Fruit fly (Drosophila melanogaster) whole organism, embryonic: ENCODE measurements around the gene Obp19d.
A peak's percentile ranks its signal among the peaks of the same experiment; 100 is the strongest.

ENCODE experiments used
- Asciz ChIP-seq: fragments of 200-800 bp; sonication (Bioruptor generic); optimal IDR thresholded peaks from 2 replicates; lab custom pipeline; 2017; ENCODE audit warnings: missing biosample characterization, mild to moderate bottlenecking, missing genetic modification characterization, missing genetic modification reagents
- Atf3 ChIP-seq: fragments of 200-800 bp; sonication (Bioruptor generic); optimal IDR thresholded peaks from 3 replicates; lab custom pipeline; 2016; ENCODE audit warnings: missing biosample characterization, missing genetic modification characterization
- Atf6 ChIP-seq: fragments of 200-800 bp; sonication (Bioruptor generic); IDR thresholded peaks from 2 replicates; pipeline ENCODE4 v1.3.6; 2022; ENCODE audit warnings: missing biosample characterization, missing genetic modification characterization
- C15 ChIP-seq: fragments of 200-800 bp; sonication (Bioruptor generic); IDR thresholded peaks from 3 replicates; pipeline ENCODE4 v1.3.6; 2022; ENCODE audit warnings: missing biosample characterization, missing genetic modification characterization
- CG10543 ChIP-seq: fragments of 200-800 bp; sonication (Bioruptor generic); optimal IDR thresholded peaks from 3 replicates; lab custom pipeline; 2017; ENCODE audit warnings: missing biosample characterization, mild to moderate bottlenecking, missing genetic modification characterization, moderate library complexity
- CG12769 ChIP-seq: fragments of 200-800 bp; sonication (Bioruptor generic); optimal IDR thresholded peaks from 2 replicates; lab custom pipeline; 2019; ENCODE audit warnings: missing biosample characterization, mild to moderate bottlenecking, missing genetic modification characterization, moderate library complexity
- CG12942 ChIP-seq: fragments of 200-800 bp; sonication (Bioruptor generic); optimal IDR thresholded peaks from 3 replicates; lab custom pipeline; 2016; ENCODE audit warnings: missing biosample characterization, missing genetic modification characterization
- CG16779 ChIP-seq: fragments of 200-800 bp; sonication (Bioruptor generic); IDR thresholded peaks from 2 replicates; pipeline ENCODE4 v1.3.6; 2022; ENCODE audit warnings: missing biosample characterization, missing genetic modification characterization
- CG17359 ChIP-seq: fragments of 200-800 bp; sonication (Bioruptor generic); optimal IDR thresholded peaks from 3 replicates; lab custom pipeline; 2018; ENCODE audit warnings: missing biosample characterization, mild to moderate bottlenecking, missing genetic modification characterization, moderate library complexity
- CG17385 ChIP-seq: fragments of 200-800 bp; sonication (Bioruptor generic); optimal IDR thresholded peaks from 3 replicates; lab custom pipeline; 2018; ENCODE audit warnings: missing biosample characterization, mild to moderate bottlenecking, missing genetic modification characterization
- CG2889 ChIP-seq: fragments of 200-800 bp; sonication (Bioruptor generic); IDR thresholded peaks from 3 replicates; pipeline ENCODE4 v1.3.6; 2022; ENCODE audit warnings: missing biosample characterization, missing genetic modification characterization
- CG3407 ChIP-seq: fragments of 200-800 bp; sonication (Bioruptor generic); optimal IDR thresholded peaks from 2 replicates; lab custom pipeline; 2018; ENCODE audit warnings: missing biosample characterization, mild to moderate bottlenecking, missing genetic modification characterization
- CG34376 ChIP-seq: fragments of 200-800 bp; sonication (Bioruptor generic); optimal IDR thresholded peaks from 2 replicates; lab custom pipeline; 2018; ENCODE audit warnings: missing biosample characterization, mild to moderate bottlenecking, missing genetic modification characterization
- CG34422 ChIP-seq: fragments of 200-800 bp; sonication (Bioruptor generic); IDR thresholded peaks from 3 replicates; pipeline ENCODE4 v1.3.6; 2022; ENCODE audit warnings: missing biosample characterization, missing genetic modification characterization
- CG3726 ChIP-seq: fragments of 200-800 bp; sonication (Bioruptor generic); IDR thresholded peaks from 3 replicates; pipeline ENCODE4, ENCODE4 v1.3.6; 2022; ENCODE audit warnings: missing biosample characterization, missing genetic modification characterization
- CG4707 ChIP-seq: fragments of 200-800 bp; sonication (Bioruptor generic); optimal IDR thresholded peaks from 2 replicates; lab custom pipeline; 2018; ENCODE audit warnings: missing biosample characterization, mild to moderate bottlenecking, missing genetic modification characterization, moderate library complexity
- CG4854 ChIP-seq: fragments of 200-800 bp; sonication (Bioruptor generic); optimal IDR thresholded peaks from 2 replicates; lab custom pipeline; 2016; ENCODE audit warnings: missing biosample characterization, missing genetic modification characterization, inconsistent platforms
- CG5245 ChIP-seq: fragments of 200-800 bp; sonication (Bioruptor generic); optimal IDR thresholded peaks from 3 replicates; lab custom pipeline; 2016; ENCODE audit warnings: missing biosample characterization, missing genetic modification characterization
- CG6791 ChIP-seq: fragments of 200-800 bp; sonication (Bioruptor generic); IDR thresholded peaks from 3 replicates; pipeline ENCODE4 v1.3.6; 2022; ENCODE audit warnings: missing biosample characterization, missing genetic modification characterization; ENCODE audit not compliant: partially characterized antibody
- CG7786 ChIP-seq: fragments of 200-800 bp; sonication (Bioruptor generic); optimal IDR thresholded peaks from 2 replicates; lab custom pipeline; 2016; ENCODE audit warnings: missing biosample characterization, missing genetic modification characterization
- CG8388 ChIP-seq: fragments of 200-800 bp; sonication (Bioruptor generic); optimal IDR thresholded peaks from 2 replicates; lab custom pipeline; 2019; ENCODE audit warnings: missing biosample characterization, mild to moderate bottlenecking, missing genetic modification characterization, moderate library complexity
- CG9727 ChIP-seq: fragments of 200-800 bp; sonication (Bioruptor generic); optimal IDR thresholded peaks from 3 replicates; lab custom pipeline; 2017; ENCODE audit warnings: missing biosample characterization, mild to moderate bottlenecking, missing genetic modification characterization
- CG9797 ChIP-seq: fragments of 200-800 bp; sonication (Bioruptor generic); optimal IDR thresholded peaks from 3 replicates; lab custom pipeline; 2018; ENCODE audit warnings: missing biosample characterization, mild to moderate bottlenecking, missing genetic modification characterization
- Dfd ChIP-seq, 2 experiments: fragments of >200 bp; optimal IDR thresholded peaks; 2 replicates each; lab custom pipeline; 2017; ENCODE audit warnings: missing biosample characterization in 2 of 2, missing genetic modification characterization in 2 of 2
- Gsc ChIP-seq: fragments of 200-800 bp; sonication (Bioruptor generic); IDR thresholded peaks from 2 replicates; pipeline ENCODE4 v1.3.6; 2022; ENCODE audit warnings: missing biosample characterization, missing genetic modification characterization
- Hr51 ChIP-seq, 2 experiments: fragments of 200-800 bp; sonication (Bioruptor generic); optimal IDR thresholded peaks; 2 replicates in 1 of 2; 3 replicates in 1 of 2; lab custom pipeline; 2016 to 2018; ENCODE audit warnings: missing biosample characterization in 2 of 2, missing genetic modification characterization in 2 of 2, mild to moderate bottlenecking in 1 of 2, moderate library complexity in 1 of 2
- Hr78 ChIP-seq, 2 experiments: fragments of 200-800 bp in 1 of 2; fragments of >200 bp in 1 of 2; sonication (Bioruptor generic) in 1 of 2; optimal IDR thresholded peaks; 2 replicates each; lab custom pipeline; 2017 to 2019; ENCODE audit warnings: missing biosample characterization in 2 of 2, missing genetic modification characterization in 2 of 2, mild to moderate bottlenecking in 1 of 2, moderate library complexity in 1 of 2
- Lhr ChIP-seq: fragments of 200-800 bp; sonication (Bioruptor generic); optimal IDR thresholded peaks from 3 replicates; lab custom pipeline; 2017; ENCODE audit warnings: mild to moderate bottlenecking, missing biosample characterization, missing genetic modification reagents, missing genetic modification characterization
- NC2α ChIP-seq: fragments of 200-800 bp; sonication (Bioruptor generic); optimal IDR thresholded peaks from 2 replicates; lab custom pipeline; 2016; ENCODE audit warnings: missing biosample characterization, missing genetic modification characterization
- Oli ChIP-seq: fragments of 200-800 bp; sonication (Bioruptor generic); optimal IDR thresholded peaks from 2 replicates; lab custom pipeline; 2018; ENCODE audit warnings: missing biosample characterization, mild to moderate bottlenecking, missing genetic modification characterization, moderate library complexity
- Poxn ChIP-seq: fragments of 200-800 bp; sonication (Bioruptor generic); IDR thresholded peaks from 2 replicates; pipeline ENCODE4 v1.3.6; 2022; ENCODE audit warnings: missing biosample characterization, missing genetic modification characterization
- Side ChIP-seq: fragments of 200-800 bp; sonication (Bioruptor generic); optimal IDR thresholded peaks from 2 replicates; lab custom pipeline; 2016; ENCODE audit warnings: missing biosample characterization, missing genetic modification characterization
- ap ChIP-seq: fragments of 200-800 bp; sonication (Bioruptor generic); IDR thresholded peaks from 2 replicates; pipeline ENCODE4 v1.3.6; 2022; ENCODE audit warnings: missing biosample characterization, missing genetic modification characterization
- bab2 ChIP-seq: fragments of 200-800 bp; sonication (Bioruptor generic); optimal IDR thresholded peaks from 2 replicates; lab custom pipeline; 2016; ENCODE audit warnings: missing biosample characterization, missing genetic modification characterization
- crc ChIP-seq: fragments of 200-800 bp; sonication (Bioruptor generic); optimal IDR thresholded peaks from 2 replicates; lab custom pipeline; 2016; ENCODE audit warnings: missing biosample characterization, missing genetic modification characterization
- da ChIP-seq: fragments of 200-800 bp; sonication (Bioruptor generic); optimal IDR thresholded peaks from 2 replicates; lab custom pipeline; 2016; ENCODE audit warnings: missing biosample characterization, missing genetic modification characterization
- fd102C ChIP-seq: fragments of 200-800 bp; sonication (Bioruptor generic); optimal IDR thresholded peaks from 2 replicates; lab custom pipeline; 2018; ENCODE audit warnings: missing biosample characterization, mild to moderate bottlenecking, missing genetic modification characterization, moderate library complexity
- gfzf ChIP-seq: fragments of 200-800 bp; sonication (Bioruptor generic); optimal IDR thresholded peaks from 2 replicates; lab custom pipeline; 2016; ENCODE audit warnings: missing biosample characterization, mild to moderate bottlenecking, missing genetic modification characterization, moderate library complexity
- gro ChIP-seq: fragments of 200-800 bp; sonication (Bioruptor generic); optimal IDR thresholded peaks from 2 replicates; lab custom pipeline; 2016; ENCODE audit warnings: missing biosample characterization, missing genetic modification characterization
- gt ChIP-seq: fragments of 200-800 bp; sonication (Bioruptor generic); IDR thresholded peaks from 2 replicates; pipeline ENCODE4 v1.3.6; 2022; ENCODE audit warnings: missing biosample characterization, missing genetic modification characterization
- jing ChIP-seq: fragments of 200-800 bp; sonication (Bioruptor generic); optimal IDR thresholded peaks from 2 replicates; lab custom pipeline; 2018; ENCODE audit warnings: missing biosample characterization, mild to moderate bottlenecking, missing genetic modification characterization
- klu ChIP-seq: fragments of 200-800 bp; sonication (Bioruptor generic); IDR thresholded peaks from 2 replicates; pipeline ENCODE4 v1.3.6; 2022; ENCODE audit warnings: missing biosample characterization, missing genetic modification characterization
- nmo ChIP-seq: fragments of 200-800 bp; sonication (Bioruptor generic); optimal IDR thresholded peaks from 2 replicates; lab custom pipeline; 2018; ENCODE audit warnings: missing biosample characterization, mild to moderate bottlenecking, missing genetic modification characterization, moderate library complexity
- nom ChIP-seq: fragments of 200-800 bp; sonication (Bioruptor generic); optimal IDR thresholded peaks from 2 replicates; lab custom pipeline; 2017; ENCODE audit warnings: missing biosample characterization, missing genetic modification characterization, mild to moderate bottlenecking, moderate library complexity, missing genetic modification reagents
- p53 ChIP-seq: fragments of 200-800 bp; sonication (Bioruptor generic); optimal IDR thresholded peaks from 2 replicates; lab custom pipeline; 2016; ENCODE audit warnings: missing biosample characterization, missing genetic modification characterization
- prd ChIP-seq, 3 experiments: fragments of >200 bp in 2 of 3; fragments of 200-800 bp in 1 of 3; sonication (Bioruptor generic) in 1 of 3; optimal IDR thresholded peaks in 2 of 3; IDR thresholded peaks in 1 of 3; 2 replicates in 2 of 3; 3 replicates in 1 of 3; pipeline versions ENCODE4 v1.3.6 to Lab custom; 2017 to 2022; ENCODE audit warnings: missing biosample characterization in 1 of 3, missing genetic modification characterization in 1 of 3
- seq ChIP-seq: fragments of 200-800 bp; sonication (Bioruptor generic); IDR thresholded peaks from 2 replicates; pipeline ENCODE4 v1.3.6; 2022; ENCODE audit warnings: missing biosample characterization, missing genetic modification characterization
- usp ChIP-seq: fragments of >200 bp; optimal IDR thresholded peaks from 2 replicates; lab custom pipeline; 2017; ENCODE audit warnings: missing biosample characterization, missing genetic modification characterization

The Obp19d gene

DNA sequence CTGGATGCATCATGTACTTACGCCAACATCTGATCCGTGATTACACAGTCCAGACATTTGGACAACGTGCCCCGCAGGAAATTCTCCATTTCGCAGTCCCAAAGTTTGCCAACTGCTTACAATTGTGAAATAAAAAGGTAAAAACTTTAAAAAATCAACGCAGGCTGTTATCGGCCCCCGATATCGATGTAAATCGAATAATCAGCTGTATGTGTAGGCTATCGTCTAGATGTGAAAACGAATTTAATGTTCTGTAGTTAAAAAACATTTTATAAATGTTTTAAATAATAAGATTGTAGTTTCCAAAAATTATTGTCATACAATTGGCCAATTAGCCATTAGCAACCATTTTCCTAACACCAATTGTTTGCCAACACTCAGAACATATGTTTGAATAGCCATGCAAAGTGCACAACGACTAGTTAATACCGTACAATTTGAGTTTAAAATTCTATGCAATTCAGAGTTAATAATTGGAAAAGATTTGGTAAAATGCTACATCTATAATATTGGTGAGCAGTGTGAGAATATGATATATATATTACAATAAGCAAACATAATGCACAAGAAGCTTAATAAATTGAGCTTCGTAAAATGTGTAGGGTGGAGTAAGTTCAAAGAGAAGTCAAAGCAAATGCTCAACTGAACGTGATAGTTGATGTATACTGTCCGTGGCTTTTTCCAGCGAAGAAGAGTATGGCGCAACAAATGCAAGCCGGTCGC is 10.2 kb downstream of the Obp19d start, which contains the start of the genes CG11710 and mal (continued):
- no peak for TF ChIP-seq CG9797 (GFP tag; lab: Kevin White, UChicago)
- TF ChIP-seq CG9727 (GFP tag; lab: Kevin White, UChicago): peak; percentile 62
- no peak for TF ChIP-seq da (GFP tag; lab: Kevin White, UChicago)
- TF ChIP-seq CG3726 (GFP tag; lab: Robert Waterston, UW): no peak
- TF ChIP-seq Oli (tag; lab: Kevin White, UChicago): no peak
- TF ChIP-seq jing (GFP tag; lab: Kevin White, UChicago): no peak
- no peak for TF ChIP-seq Dfd (GFP tag; optimal IDR thresholded peaks at IDR 0.05; lab: Kevin White, UChicago)
- no peak for TF ChIP-seq Asciz (GFP tag; lab: Kevin White, UChicago)
- TF ChIP-seq Side: peak; percentile 44
- peak; percentile 71 for TF ChIP-seq nom (GFP tag; lab: Kevin White, UChicago)
- peak; percentile 75 for TF ChIP-seq CG4854 (GFP tag; lab: Kevin White, UChicago)
- peak; percentile 60 for TF ChIP-seq Gsc (GFP tag; lab: Robert Waterston, UW)
- TF ChIP-seq seq (GFP tag; lab: Robert Waterston, UW): peak; percentile 76
- TF ChIP-seq CG16779: no peak
- TF ChIP-seq Atf3 (GFP tag; lab: Kevin White, UChicago): no peak
- TF ChIP-seq CG12769: no peak
- peak; percentile 41 for TF ChIP-seq CG4707
- TF ChIP-seq Hr78 (GFP tag; optimal IDR thresholded peaks at IDR 0.05; lab: Kevin White, UChicago): no peak
- peak; percentile 50; the same call in 1 of the 2 replicates for TF ChIP-seq ap
- no peak for TF ChIP-seq CG17385 (GFP tag; lab: Kevin White, UChicago)
- TF ChIP-seq CG17359 (tag; lab: Kevin White, UChicago): peak; percentile 81
- TF ChIP-seq Poxn (GFP tag; lab: Robert Waterston, UW): no peak
- TF ChIP-seq bab2 (GFP tag; lab: Kevin White, UChicago): peak; percentile 85
- no peak for TF ChIP-seq usp (GFP tag; lab: Kevin White, UChicago)
- TF ChIP-seq CG34422: peak; percentile 77; the same call in 2 of the 3 replicates
- peak; percentile 51; the same call in 1 of the 3 replicates for TF ChIP-seq CG2889 (GFP tag; lab: Robert Waterston, UW)
- no peak for TF ChIP-seq gfzf (GFP tag; lab: Kevin White, UChicago)
- TF ChIP-seq CG10543 (GFP tag; lab: Kevin White, UChicago): peak; percentile 62
- TF ChIP-seq C15: 0 out of 3 replicates have a peak, but pooled peaks have one; percentile 37
- no peak for TF ChIP-seq NC2α (GFP tag; lab: Kevin White, UChicago)
- peak; percentile 91 for TF ChIP-seq nmo (GFP tag; lab: Kevin White, UChicago)
- peak; percentile 73 for TF ChIP-seq CG7786 (GFP tag; lab: Kevin White, UChicago)
- no peak for TF ChIP-seq fd102C (GFP tag; lab: Kevin White, UChicago)
- TF ChIP-seq CG8388 (GFP tag; lab: Kevin White, UChicago): peak; percentile 52
- TF ChIP-seq klu (GFP tag; lab: Robert Waterston, UW): peak; percentile 80
- TF ChIP-seq Hr51 (GFP tag; optimal IDR thresholded peaks at IDR 0.05; lab: Kevin White, UChicago): peak in 1 of 2 experiments; percentile 32
- TF ChIP-seq Lhr: no peak
- TF ChIP-seq CG3407 (GFP tag; lab: Kevin White, UChicago): no peak
- peak; percentile 49 for TF ChIP-seq CG34376 (GFP tag; lab: Kevin White, UChicago)
- peak; percentile 42; the same call in 2 of the 3 replicates for TF ChIP-seq CG6791 (GFP tag; lab: Robert Waterston, UW)
- TF ChIP-seq prd (optimal IDR thresholded peaks at IDR 0.05; lab: Kevin White, UChicago): no peak
- peak; percentile 81 for TF ChIP-seq prd (GFP tag; IDR thresholded peaks at IDR 0.05; lab: Robert Waterston, UW)
- peak; percentile 84 for TF ChIP-seq gro (GFP tag; lab: Kevin White, UChicago)
- TF ChIP-seq CG12942: peak; percentile 32
- peak; percentile 76 for TF ChIP-seq CG5245 (GFP tag; lab: Kevin White, UChicago)
- TF ChIP-seq Atf6 (GFP tag; lab: Robert Waterston, UW): peak; percentile 83
- TF ChIP-seq p53 (GFP tag; lab: Kevin White, UChicago): no peak
- TF ChIP-seq gt: no peak
- TF ChIP-seq crc: peak; percentile 50
